Fruit fly (Drosophila melanogaster): ENCODE results near the gene CG43091.

DNA sequence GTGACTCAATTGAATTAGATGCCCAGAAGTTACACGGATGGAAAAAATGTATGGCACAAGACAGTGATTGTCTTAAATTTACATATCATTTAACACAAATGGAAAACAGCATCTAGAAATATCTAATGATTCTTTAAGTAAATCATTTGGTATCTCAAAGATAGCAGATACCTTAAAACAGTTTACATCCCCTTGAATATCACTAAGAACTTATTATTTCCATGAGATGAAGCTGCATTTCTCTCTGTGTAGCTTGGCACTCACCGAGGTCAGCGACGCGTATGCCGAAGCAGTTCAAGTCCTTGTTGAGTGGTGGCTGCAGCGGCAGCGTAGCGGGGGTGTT, 49.0 kb downstream of the CG43091 start:
- no peak for TF ChIP-seq Gug (GFP tag; IDR thresholded peaks at IDR 0.05)
- TF ChIP-seq achi (GFP tag; optimal IDR thresholded peaks at IDR 0.05) = no peak
- no peak for TF ChIP-seq Sox15 (GFP tag; optimal IDR thresholded peaks at IDR 0.05)
- TF ChIP-seq CG7368 (GFP tag; optimal IDR thresholded peaks at IDR 0.05) = no peak
- no peak for TF ChIP-seq lz (GFP tag; optimal IDR thresholded peaks at IDR 0.05)
- TF ChIP-seq net (GFP tag; optimal IDR thresholded peaks at IDR 0.05) = no peak

Data from whole organism, prepupa.